ENCODE assay signal across 4 fruit fly cellular contexts in the genomic region with DNA sequence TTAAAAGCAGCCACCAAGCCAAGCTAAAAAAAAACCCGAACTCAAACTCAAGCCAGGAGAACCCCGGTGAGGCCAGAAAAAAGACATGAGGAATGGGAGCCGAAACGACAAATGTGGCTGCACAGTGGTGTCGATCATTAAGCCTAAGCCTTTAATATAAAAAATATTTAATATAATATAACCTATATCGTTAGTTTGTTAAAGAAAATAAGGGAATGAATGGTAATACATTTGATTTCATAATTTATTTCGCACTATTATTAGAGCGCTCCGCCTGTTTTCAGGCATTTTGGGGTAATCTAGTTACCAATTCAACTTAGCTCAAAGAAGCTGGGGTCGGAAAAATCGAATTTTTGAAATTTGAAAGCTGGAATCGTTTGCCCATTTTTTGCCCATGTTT.
TF ChIP-seq lines count a peak whose summit lies in the region.

No protein-coding gene starts in this region.

- no peak for TF ChIP-seq CTCF in whole organism, embryonic (GFP tag; optimal IDR thresholded peaks at IDR 0.05; lab: Kevin White, UChicago)

TF ChIP-seq in whole organism, embryonic, 481 proteins besides CTCF, POLR2A, EP300 and RAD21:
- TF ChIP-seq CG2712 (tag; optimal IDR thresholded peaks at IDR 0.05; lab: Kevin White, UChicago) (peak; percentile 55), sens (GFP tag; lab: Kevin White, UChicago) (peak; percentile 65), lola (GFP tag; optimal IDR thresholded peaks at IDR 0.05; lab: Kevin White, UChicago) (peak in 1 of 3 experiments; percentile 11), ci (GFP tag; IDR thresholded peaks at IDR 0.05; lab: Robert Waterston, UW) (no peak), CG9727 (GFP tag; optimal IDR thresholded peaks at IDR 0.05; lab: Kevin White, UChicago) (peak; percentile 15), Xrp1 (GFP tag; IDR thresholded peaks at IDR 0.05; lab: Robert Waterston, UW) (peak; percentile 52), CG33557 (GFP tag; optimal IDR thresholded peaks at IDR 0.05; lab: Kevin White, UChicago) (peak; percentile 26), sisA (GFP tag; IDR thresholded peaks at IDR 0.05; lab: Robert Waterston, UW) (0 out of 2 replicates have a peak, but pooled peaks have one; percentile 4), D (optimal IDR thresholded peaks at IDR 0.05; lab: Kevin White, UChicago) (no peak), D (GFP tag; optimal IDR thresholded peaks at IDR 0.05; lab: Kevin White, UChicago) (peak; percentile 2), Dp (GFP tag; optimal IDR thresholded peaks at IDR 0.05; lab: Kevin White, UChicago) (no peak), NC2β (GFP tag; optimal IDR thresholded peaks at IDR 0.05; lab: Kevin White, UChicago) (no peak), CG10979 (tag; optimal IDR thresholded peaks at IDR 0.05; lab: Kevin White, UChicago) (peak; percentile 67), phol (tag; optimal IDR thresholded peaks at IDR 0.05; lab: Kevin White, UChicago) (peak; percentile 14), gem (tag; optimal IDR thresholded peaks at IDR 0.05; lab: Kevin White, UChicago) (peak; percentile 41), dmrt11E (tag; optimal IDR thresholded peaks at IDR 0.05; lab: Kevin White, UChicago) (peak; percentile 61), CG10267 (tag; optimal IDR thresholded peaks at IDR 0.05; lab: Kevin White, UChicago) (peak; percentile 50), CG18262 (tag; optimal IDR thresholded peaks at IDR 0.05; lab: Kevin White, UChicago) (peak; percentile 25), CG15696 (tag; optimal IDR thresholded peaks at IDR 0.05; lab: Kevin White, UChicago) (peak; percentile 44), CG18011 (GFP tag; optimal IDR thresholded peaks at IDR 0.05; lab: Kevin White, UChicago) (no peak), fd96Cb (tag; optimal IDR thresholded peaks at IDR 0.05; lab: Kevin White, UChicago) (peak; percentile 1)

TF ChIP-seq in whole organism, prepupa, 60 proteins besides CTCF, POLR2A, EP300 and RAD21 (continues in another document):
- TF ChIP-seq Smox (GFP tag; optimal IDR thresholded peaks at IDR 0.05; lab: Kevin White, UChicago) (peak; percentile 27), CG6808 (GFP tag; optimal IDR thresholded peaks at IDR 0.05; lab: Kevin White, UChicago) (peak; percentile 39), achi (GFP tag; optimal IDR thresholded peaks at IDR 0.05; lab: Kevin White, UChicago) (peak; percentile 52), Sox15 (GFP tag; optimal IDR thresholded peaks at IDR 0.05; lab: Kevin White, UChicago) (no peak), ss (GFP tag; optimal IDR thresholded peaks at IDR 0.05; lab: Kevin White, UChicago) (peak in 1 of 2 experiments; percentile 44), CG6854 (GFP tag; optimal IDR thresholded peaks at IDR 0.05; lab: Kevin White, UChicago) (no peak), salr (GFP tag; optimal IDR thresholded peaks at IDR 0.05; lab: Kevin White, UChicago) (no peak), CG31627 (GFP tag; optimal IDR thresholded peaks at IDR 0.05; lab: Kevin White, UChicago) (no peak), Ets21C (GFP tag; optimal IDR thresholded peaks at IDR 0.05; lab: Kevin White, UChicago) (peak; percentile 7), svp (GFP tag; lab: Kevin White, UChicago) (peak; percentile 72), Hr38 (GFP tag; optimal IDR thresholded peaks at IDR 0.05; lab: Kevin White, UChicago) (no peak), CG11294 (GFP tag; IDR thresholded peaks at IDR 0.05; lab: Robert Waterston, UW) (no peak), pdm3 (GFP tag; optimal IDR thresholded peaks at IDR 0.05; lab: Kevin White, UChicago) (no peak), CG6792 (GFP tag; optimal IDR thresholded peaks at IDR 0.05; lab: Kevin White, UChicago) (peak; percentile 42), Eip93F (GFP tag; optimal IDR thresholded peaks at IDR 0.05; lab: Kevin White, UChicago) (no peak), CG8119 (GFP tag; IDR thresholded peaks at IDR 0.05; lab: Robert Waterston, UW) (no peak), CG8319 (GFP tag; optimal IDR thresholded peaks at IDR 0.05; lab: Kevin White, UChicago) (peak; percentile 15), eg (GFP tag; IDR thresholded peaks at IDR 0.05; lab: Robert Waterston, UW) (no peak; the same call in 2 of the 3 replicates), CG11902 (GFP tag; optimal IDR thresholded peaks at IDR 0.05; lab: Kevin White, UChicago) (no peak), CG8632 (GFP tag; optimal IDR thresholded peaks at IDR 0.05; lab: Kevin White, UChicago) (peak; percentile 35), lz (GFP tag; optimal IDR thresholded peaks at IDR 0.05; lab: Kevin White, UChicago) (no peak), CG6276 (GFP tag; optimal IDR thresholded peaks at IDR 0.05; lab: Kevin White, UChicago) (peak; percentile 25), Met (GFP tag; optimal IDR thresholded peaks at IDR 0.05; lab: Kevin White, UChicago) (peak; percentile 37), Eip78C (GFP tag; lab: Kevin White, UChicago) (peak; percentile 82)

TF ChIP-seq in whole organism, pupa, 21 proteins besides CTCF, POLR2A, EP300 and RAD21:
- TF ChIP-seq CG8159 (tag; optimal IDR thresholded peaks at IDR 0.05; lab: Kevin White, UChicago), result peak; percentile 71
- no peak for TF ChIP-seq EcR (GFP tag; optimal IDR thresholded peaks at IDR 0.05; lab: Kevin White, UChicago)
- TF ChIP-seq Ets98B (GFP tag; IDR thresholded peaks at IDR 0.05; lab: Robert Waterston, UW), result no peak
- TF ChIP-seq CG14655 (GFP tag; optimal IDR thresholded peaks at IDR 0.05; lab: Kevin White, UChicago), result peak; percentile 46
- peak; percentile 37 for TF ChIP-seq CG34367 (tag; optimal IDR thresholded peaks at IDR 0.05; lab: Kevin White, UChicago)
- peak; percentile 57 for TF ChIP-seq CG9948 (tag; optimal IDR thresholded peaks at IDR 0.05; lab: Kevin White, UChicago)
- peak; percentile 59 for TF ChIP-seq CG15710 (tag; optimal IDR thresholded peaks at IDR 0.05; lab: Kevin White, UChicago)
- TF ChIP-seq fd96Ca (GFP tag; IDR thresholded peaks at IDR 0.05; lab: Robert Waterston, UW), result no peak
- TF ChIP-seq CG17806 (tag; optimal IDR thresholded peaks at IDR 0.05; lab: Kevin White, UChicago), result peak; percentile 47
- TF ChIP-seq Pif1B (GFP tag; optimal IDR thresholded peaks at IDR 0.05; lab: Kevin White, UChicago), result no peak
- no peak for TF ChIP-seq CG4496 (GFP tag; IDR thresholded peaks at IDR 0.05; lab: Robert Waterston, UW)
- no peak for TF ChIP-seq Pif1A (GFP tag; optimal IDR thresholded peaks at IDR 0.05; lab: Kevin White, UChicago)
- TF ChIP-seq Snoo (tag; optimal IDR thresholded peaks at IDR 0.05; lab: Kevin White, UChicago), result peak; percentile 63
- TF ChIP-seq CG32121 (GFP tag; IDR thresholded peaks at IDR 0.05; lab: Robert Waterston, UW), result no peak
- no peak for TF ChIP-seq D1 (tag; optimal IDR thresholded peaks at IDR 0.05; lab: Kevin White, UChicago)
- TF ChIP-seq CG8301 (tag; optimal IDR thresholded peaks at IDR 0.05; lab: Kevin White, UChicago), result peak; percentile 17
TF ChIP-seq in whole organism, pupa: peak in this region for 8.

TF ChIP-seq in whole organism, wandering third instar larva, 38 proteins besides CTCF, POLR2A, EP300 and RAD21:
- TF ChIP-seq foxo (GFP tag; optimal IDR thresholded peaks at IDR 0.05; lab: Kevin White, UChicago), result peak in 1 of 2 experiments; percentile 24
- no peak for TF ChIP-seq Dfd (GFP tag; optimal IDR thresholded peaks at IDR 0.05; lab: Kevin White, UChicago)
- TF ChIP-seq HLH106 (tag; optimal IDR thresholded peaks at IDR 0.05; lab: Kevin White, UChicago), result peak; percentile 66
- TF ChIP-seq rgr (GFP tag; optimal IDR thresholded peaks at IDR 0.05; lab: Kevin White, UChicago), result peak; percentile 20
- TF ChIP-seq br (GFP tag; optimal IDR thresholded peaks at IDR 0.05; lab: Kevin White, UChicago), result no peak
- TF ChIP-seq Sp1 (GFP tag; optimal IDR thresholded peaks at IDR 0.05; lab: Kevin White, UChicago), result peak; percentile 37
- TF ChIP-seq dmrt93B (GFP tag; optimal IDR thresholded peaks at IDR 0.05; lab: Kevin White, UChicago), result peak; percentile 36
- peak; percentile 0 for TF ChIP-seq h (GFP tag; optimal IDR thresholded peaks at IDR 0.05; lab: Kevin White, UChicago)
- TF ChIP-seq Vsx2 (GFP tag; optimal IDR thresholded peaks at IDR 0.05; lab: Kevin White, UChicago; ENCODE audit: partially characterized antibody), result no peak
- no peak for TF ChIP-seq Dif (GFP tag; optimal IDR thresholded peaks at IDR 0.05; lab: Kevin White, UChicago; ENCODE audit: partially characterized antibody)
- TF ChIP-seq GATAd (GFP tag; optimal IDR thresholded peaks at IDR 0.05; lab: Kevin White, UChicago), result no peak
- TF ChIP-seq OdsH (GFP tag; optimal IDR thresholded peaks at IDR 0.05; lab: Kevin White, UChicago), result peak; percentile 0
- no peak for TF ChIP-seq Jra (GFP tag; optimal IDR thresholded peaks at IDR 0.05; lab: Kevin White, UChicago)
- peak; percentile 15 for TF ChIP-seq brk (GFP tag; optimal IDR thresholded peaks at IDR 0.05; lab: Kevin White, UChicago)

Comparison
In these comparisons a context has a peak if more than half of its experiments do, and no peak if none do; other contexts are left out.
1. Of the 7 proteins assayed by ChIP-seq in both whole organism, embryonic and whole organism, prepupa: peak only in whole organism, embryonic: none; only in whole organism, prepupa: CG16779; in both: none; in neither: 6.